Worm (Caenorhabditis elegans): Measurements from ENCODE around the gene mig-5.

Gene mig-5

DNA sequence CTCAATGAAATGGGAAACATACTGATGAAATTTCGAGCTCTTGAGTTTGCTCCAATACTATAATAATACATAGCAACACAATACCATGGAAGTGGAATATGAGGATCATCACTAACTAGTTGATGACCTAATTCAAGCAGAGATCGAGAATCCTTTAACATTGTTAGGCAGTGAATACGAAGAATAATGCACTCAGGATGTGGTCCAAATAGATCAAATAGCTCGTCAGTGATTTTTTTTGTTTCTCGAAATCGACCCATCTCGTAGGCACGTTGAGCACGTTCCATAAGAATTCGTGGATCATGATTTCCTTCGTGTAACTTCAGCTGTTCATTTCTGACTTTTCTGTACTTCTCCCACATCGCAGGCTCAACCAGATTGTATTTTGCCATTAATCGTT, 23.9 kb downstream of the mig-5 start:
- TF ChIP-seq nhr-10 (tag; optimal IDR thresholded peaks at IDR 0.05) = no peak
- no peak for TF ChIP-seq sma-3 (GFP tag; optimal IDR thresholded peaks at IDR 0.05)
- no peak for TF ChIP-seq egl-27 (tag; optimal IDR thresholded peaks at IDR 0.05)
- TF ChIP-seq elt-3 (tag; optimal IDR thresholded peaks at IDR 0.05) = no peak
- TF ChIP-seq ztf-1 (GFP tag; conservative IDR thresholded peaks at IDR 0.05) = no peak
- TF ChIP-seq R02D3.7 (tag; optimal IDR thresholded peaks at IDR 0.05) = no peak
- TF ChIP-seq mab-5 (tag; optimal IDR thresholded peaks at IDR 0.05) = no peak
- no peak for TF ChIP-seq C34F6.9 (tag; optimal IDR thresholded peaks at IDR 0.05)
- no peak for TF ChIP-seq Y55F3AM.14 (GFP tag; optimal IDR thresholded peaks at IDR 0.05)
- no peak for TF ChIP-seq ceh-82 (tag; optimal IDR thresholded peaks at IDR 0.05)
- TF ChIP-seq ceh-16 (tag; optimal IDR thresholded peaks at IDR 0.05) = no peak
- TF ChIP-seq peb-1 (tag; optimal IDR thresholded peaks at IDR 0.05) = no peak
- no peak for TF ChIP-seq nhr-237 (tag; optimal IDR thresholded peaks at IDR 0.05)

DNA sequence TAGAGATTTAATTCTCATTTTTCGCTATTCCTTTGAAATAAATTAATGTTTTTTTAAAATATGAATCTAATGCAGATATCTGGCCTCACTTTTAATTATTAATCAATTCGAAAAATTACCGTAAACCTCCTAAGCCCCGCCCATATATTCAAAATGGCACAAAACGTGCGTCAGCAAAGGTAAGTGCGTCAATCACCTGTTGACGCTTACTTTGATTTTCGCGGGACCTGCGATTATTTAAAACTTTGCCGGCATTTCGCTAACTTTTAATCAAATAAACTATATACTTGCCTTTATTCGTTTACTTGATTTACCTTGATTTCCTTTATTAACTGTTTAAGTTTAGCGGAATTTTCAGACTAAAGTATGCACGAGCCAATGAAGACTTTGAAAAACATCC, 26.8 kb downstream of the mig-5 start, which contains the start of gene pch-2:
pch-2 (plus strand) TSS at position 359 of the 400 bp plus-strand sequence.
- TF ChIP-seq ceh-16 (tag; optimal IDR thresholded peaks at IDR 0.05) (no peak), ZK546.5 (tag; optimal IDR thresholded peaks at IDR 0.05) (no peak), lsy-2 (tag; optimal IDR thresholded peaks at IDR 0.05) (peak; percentile 19 to 90), nhr-129 (tag; optimal IDR thresholded peaks at IDR 0.05) (peak; percentile 44), lin-11 (tag; optimal IDR thresholded peaks at IDR 0.05) (peak; percentile 8), unc-62 (GFP tag; optimal IDR thresholded peaks at IDR 0.05) (no peak), fos-1 (tag; optimal IDR thresholded peaks at IDR 0.05) (peak; percentile 9), crh-2 (tag; optimal IDR thresholded peaks at IDR 0.05) (peak; percentile 41), zag-1 (tag; optimal IDR thresholded peaks at IDR 0.05) (no peak), sma-9 (GFP tag; optimal IDR thresholded peaks at IDR 0.05) (peak; percentile 53), sma-9 (tag; optimal IDR thresholded peaks at IDR 0.05) (no peak), gmeb-1 (tag; optimal IDR thresholded peaks at IDR 0.05) (peak; percentile 83), ceh-82 (tag; optimal IDR thresholded peaks at IDR 0.05) (no peak), C34F6.9 (tag; optimal IDR thresholded peaks at IDR 0.05) (peak; percentile 47), nhr-21 (tag; optimal IDR thresholded peaks at IDR 0.05) (peak; percentile 14)

- no peak for TF ChIP-seq mab-5 (tag; optimal IDR thresholded peaks at IDR 0.05)
Measured at ce11 chrII:8156845-8157373, 27.9 kb downstream of the mig-5 start, which contains the start of the genes tub-1 and tmem-138. Gene tub-1 (minus strand): TSS chrII:8156945. Gene tmem-138 (plus strand): TSS chrII:8157323.

DNA sequence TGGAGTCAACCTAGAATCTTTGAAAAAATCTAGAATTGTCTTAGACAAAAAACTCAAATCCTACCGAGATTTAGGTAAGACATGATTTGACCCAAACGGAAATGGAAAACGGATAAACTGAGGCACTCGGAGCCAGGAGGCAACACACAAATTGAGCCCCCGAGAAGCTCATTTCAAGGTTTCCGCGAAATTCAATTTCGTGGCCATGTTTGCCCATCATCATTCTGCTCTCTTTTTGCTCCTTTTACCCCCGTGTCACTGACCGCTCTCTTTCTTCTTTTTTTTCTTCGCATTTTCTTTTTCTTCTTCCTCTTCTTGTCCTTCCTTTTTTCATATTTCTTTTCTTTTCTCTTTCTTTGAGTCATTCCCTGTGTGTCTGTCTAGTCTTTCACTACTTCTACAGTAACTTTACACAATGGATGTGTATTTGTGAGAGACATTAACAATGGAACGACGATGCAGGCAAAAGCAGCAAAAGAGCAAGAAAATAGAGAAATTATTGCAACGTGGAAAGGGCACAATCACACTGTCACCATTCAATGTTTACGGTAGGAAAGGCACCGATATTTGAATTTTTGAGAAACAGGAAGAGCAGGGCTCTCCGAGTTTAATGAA, 32.0 kb downstream of the mig-5 start:
- TF ChIP-seq aly-2 (tag; optimal IDR thresholded peaks at IDR 0.05) (no peak), unc-39 (tag; optimal IDR thresholded peaks at IDR 0.05) (no peak), lsy-2 (tag; optimal IDR thresholded peaks at IDR 0.05) (no peak), elt-1 (tag; optimal IDR thresholded peaks at IDR 0.05) (no peak), fos-1 (tag; optimal IDR thresholded peaks at IDR 0.05) (no peak), ceh-16 (tag; optimal IDR thresholded peaks at IDR 0.05) (no peak), ceh-82 (tag; optimal IDR thresholded peaks at IDR 0.05) (no peak), nhr-25 (tag; optimal IDR thresholded peaks at IDR 0.05) (no peak), sma-3 (GFP tag; optimal IDR thresholded peaks at IDR 0.05) (no peak), snpc-4 (tag; optimal IDR thresholded peaks at IDR 0.05) (no peak), peb-1 (tag; optimal IDR thresholded peaks at IDR 0.05) (no peak), nhr-12 (tag; optimal IDR thresholded peaks at IDR 0.05) (no peak), mdl-1 (tag; optimal IDR thresholded peaks at IDR 0.05) (no peak), nhr-21 (tag; optimal IDR thresholded peaks at IDR 0.05) (no peak), blmp-1 (tag; optimal IDR thresholded peaks at IDR 0.05; ENCODE audit: insufficient read depth) (no peak), elt-3 (tag; optimal IDR thresholded peaks at IDR 0.05) (no peak), sma-9 (GFP tag; optimal IDR thresholded peaks at IDR 0.05) (no peak), sma-9 (tag; optimal IDR thresholded peaks at IDR 0.05) (no peak)

ce11 chrII:8149930-8150329, 34.9 kb downstream of the mig-5 start, which contains the start of gene F10B5.3:
Gene F10B5.3 (minus strand): TSS chrII:8150030.
- TF ChIP-seq blmp-1 (tag; optimal IDR thresholded peaks at IDR 0.05; ENCODE audit: insufficient read depth) = no peak
- no peak for TF ChIP-seq F13H6.1 (tag; optimal IDR thresholded peaks at IDR 0.05)
